Worm (Caenorhabditis elegans): ENCODE results near the gene pxl-1.

The pxl-1 gene

DNA sequence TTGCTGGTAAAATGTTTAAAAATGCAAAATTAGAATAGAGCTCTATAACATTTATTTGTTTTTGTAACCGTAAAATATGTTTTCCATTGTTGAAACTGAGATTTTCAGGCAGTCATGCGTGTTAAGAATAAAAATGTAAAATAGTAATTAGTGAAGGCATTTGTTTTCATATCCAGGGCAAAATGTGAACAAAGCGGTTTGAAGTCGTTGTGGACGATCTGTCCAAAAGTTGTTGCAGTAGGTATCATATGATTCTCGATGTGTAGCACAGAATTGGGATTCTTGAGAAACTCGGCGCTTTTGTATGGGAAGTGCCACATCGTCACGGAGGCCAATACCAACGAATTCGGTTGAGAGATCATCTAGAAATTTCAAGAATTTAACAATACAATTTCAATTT lies 13.5 kb downstream of the pxl-1 start:
- peak; percentile 41 for TF ChIP-seq ama-1 (optimal IDR thresholded peaks at IDR 0.05)
- TF ChIP-seq blmp-1 (tag; optimal IDR thresholded peaks at IDR 0.05), result no peak

DNA sequence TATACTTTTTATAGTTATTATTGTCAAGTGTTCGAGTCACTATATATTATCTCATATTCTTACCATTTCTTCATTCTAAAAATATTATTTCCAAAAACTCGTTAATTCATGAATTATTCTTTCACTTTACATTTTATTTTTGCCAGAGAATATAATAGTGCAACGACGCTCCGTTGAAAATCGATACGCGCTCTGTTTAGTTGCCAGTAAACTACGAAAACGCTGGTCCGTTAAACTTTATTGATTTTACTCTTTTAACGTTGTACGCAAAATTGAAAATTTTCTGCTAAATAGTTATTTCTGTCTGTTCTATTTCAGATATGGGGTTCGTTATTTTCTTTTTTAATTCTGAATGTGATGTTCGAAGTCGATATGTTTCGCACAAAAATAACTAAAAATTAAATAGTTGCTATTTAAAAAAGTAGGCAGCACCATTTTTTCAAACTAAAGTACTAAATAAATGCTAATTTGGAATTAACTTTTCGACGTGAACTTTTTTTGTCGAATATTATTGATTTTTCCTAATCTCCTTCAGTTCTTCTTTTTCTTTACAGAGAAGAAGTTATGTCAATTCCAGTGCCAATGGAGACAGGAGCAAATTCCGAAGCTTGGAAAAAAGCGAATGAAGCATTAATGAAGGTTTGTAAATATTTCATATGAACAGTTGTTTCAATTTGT lies 16.4 kb downstream of the pxl-1 start, which contains the start of gene hpo-10:
TSS of gene hpo-10 (plus strand) at position 199 of the 678 bp plus-strand sequence.
- TF ChIP-seq irx-1 (tag; optimal IDR thresholded peaks at IDR 0.05), result no peak
- no peak for TF ChIP-seq rnt-1 (tag; optimal IDR thresholded peaks at IDR 0.05)
- TF ChIP-seq hlh-17 (GFP tag; optimal IDR thresholded peaks at IDR 0.05; ENCODE audit: borderline replicate concordance), result no peak
- TF ChIP-seq C16A3.4 (tag; optimal IDR thresholded peaks at IDR 0.05), result peak; percentile 33
- no peak for TF ChIP-seq alr-1 (tag; optimal IDR thresholded peaks at IDR 0.05; ENCODE audit: borderline replicate concordance)
- no peak for TF ChIP-seq egl-13 (tag; optimal IDR thresholded peaks at IDR 0.05)
- no peak for TF ChIP-seq ceh-8 (GFP tag; optimal IDR thresholded peaks at IDR 0.05)
- no peak for TF ChIP-seq pag-3 (tag; optimal IDR thresholded peaks at IDR 0.05; ENCODE audit: borderline replicate concordance, insufficient read depth)
- TF ChIP-seq hpl-2 (GFP tag; optimal IDR thresholded peaks at IDR 0.05), result no peak
- TF ChIP-seq dpl-1 (GFP tag; optimal IDR thresholded peaks at IDR 0.05), result peak in 2 of 3 experiments; percentile 34
- no peak for TF ChIP-seq C04F5.9 (tag; optimal IDR thresholded peaks at IDR 0.05)
- peak; percentile 23 for TF ChIP-seq ama-1 (optimal IDR thresholded peaks at IDR 0.05)
- no peak for TF ChIP-seq fkh-10 (GFP tag; optimal IDR thresholded peaks at IDR 0.05)
- TF ChIP-seq Y116A8C.19 (tag; optimal IDR thresholded peaks at IDR 0.05; ENCODE audit: borderline replicate concordance), result no peak
- TF ChIP-seq sup-37 (GFP tag; optimal IDR thresholded peaks at IDR 0.05), result no peak
- TF ChIP-seq lir-3 (tag; optimal IDR thresholded peaks at IDR 0.05; ENCODE audit: poor library complexity), result no peak
- no peak for TF ChIP-seq ceh-90 (tag; optimal IDR thresholded peaks at IDR 0.05)
- no peak for TF ChIP-seq ceh-88 (GFP tag; IDR thresholded peaks at IDR 0.05)
- peak; percentile 54 for TF ChIP-seq blmp-1 (tag; optimal IDR thresholded peaks at IDR 0.05)
- no peak for TF ChIP-seq egl-27 (tag; optimal IDR thresholded peaks at IDR 0.05)
- TF ChIP-seq nhr-47 (tag; optimal IDR thresholded peaks at IDR 0.05), result peak; percentile 35
- TF ChIP-seq lin-35 (GFP tag; optimal IDR thresholded peaks at IDR 0.05), result peak; percentile 14 to 44
- TF ChIP-seq efl-1 (optimal IDR thresholded peaks at IDR 0.05), result peak; percentile 27 to 28
- TF ChIP-seq efl-1 (GFP tag; optimal IDR thresholded peaks at IDR 0.05 in 1 of 2), result peak; percentile 32 to 95
- TF ChIP-seq nhr-90 (tag; optimal IDR thresholded peaks at IDR 0.05; ENCODE audit: poor library complexity), result no peak
- no peak for TF ChIP-seq unc-62 (GFP tag; optimal IDR thresholded peaks at IDR 0.05)
- TF ChIP-seq lin-39 (tag; optimal IDR thresholded peaks at IDR 0.05), result no peak
- TF ChIP-seq jun-1 (tag; optimal IDR thresholded peaks at IDR 0.05), result no peak
- no peak for TF ChIP-seq nhr-77 (tag; optimal IDR thresholded peaks at IDR 0.05)
- peak in 1 of 3 experiments; percentile 32 for TF ChIP-seq ceh-82 (tag; optimal IDR thresholded peaks at IDR 0.05)
- TF ChIP-seq nhr-11 (tag; optimal IDR thresholded peaks at IDR 0.05), result no peak
- TF ChIP-seq mdl-1 (tag; optimal IDR thresholded peaks at IDR 0.05), result no peak
- no peak for TF ChIP-seq zag-1 (tag; optimal IDR thresholded peaks at IDR 0.05)
- TF ChIP-seq C34B4.2 (tag; optimal IDR thresholded peaks at IDR 0.05), result no peak
- no peak for TF ChIP-seq zip-4 (GFP tag; optimal IDR thresholded peaks at IDR 0.05)
- TF ChIP-seq nhr-28 (tag; optimal IDR thresholded peaks at IDR 0.05), result no peak
- TF ChIP-seq nhr-12 (tag; optimal IDR thresholded peaks at IDR 0.05), result no peak
- TF ChIP-seq lin-15B (tag; optimal IDR thresholded peaks at IDR 0.05), result no peak
- TF ChIP-seq lsy-2 (tag; optimal IDR thresholded peaks at IDR 0.05), result peak; percentile 49 to 70
- no peak for TF ChIP-seq ztf-11 (tag; optimal IDR thresholded peaks at IDR 0.05)
- TF ChIP-seq isw-1 (GFP tag; IDR thresholded peaks at IDR 0.05), result no peak
- no peak for TF ChIP-seq tlp-1 (tag; optimal IDR thresholded peaks at IDR 0.05)
- no peak for TF ChIP-seq mep-1 (tag; optimal IDR thresholded peaks at IDR 0.05)
- no peak for TF ChIP-seq ces-1 (GFP tag; optimal IDR thresholded peaks at IDR 0.05)
- no peak for TF ChIP-seq tbx-2 (tag; optimal IDR thresholded peaks at IDR 0.05)
- no peak for TF ChIP-seq swsn-7 (tag; optimal IDR thresholded peaks at IDR 0.05)
- peak; percentile 44 for TF ChIP-seq nhr-71 (tag; optimal IDR thresholded peaks at IDR 0.05)
- no peak for TF ChIP-seq fos-1 (tag; optimal IDR thresholded peaks at IDR 0.05)
- no peak for TF ChIP-seq nhr-76 (tag; optimal IDR thresholded peaks at IDR 0.05)
- no peak for TF ChIP-seq skn-1 (tag; optimal IDR thresholded peaks at IDR 0.05)

Measured in whole organism, L1 larva.